Fruit fly (Drosophila melanogaster): ENCODE data around the gene CG42692.

Gene CG42692

DNA sequence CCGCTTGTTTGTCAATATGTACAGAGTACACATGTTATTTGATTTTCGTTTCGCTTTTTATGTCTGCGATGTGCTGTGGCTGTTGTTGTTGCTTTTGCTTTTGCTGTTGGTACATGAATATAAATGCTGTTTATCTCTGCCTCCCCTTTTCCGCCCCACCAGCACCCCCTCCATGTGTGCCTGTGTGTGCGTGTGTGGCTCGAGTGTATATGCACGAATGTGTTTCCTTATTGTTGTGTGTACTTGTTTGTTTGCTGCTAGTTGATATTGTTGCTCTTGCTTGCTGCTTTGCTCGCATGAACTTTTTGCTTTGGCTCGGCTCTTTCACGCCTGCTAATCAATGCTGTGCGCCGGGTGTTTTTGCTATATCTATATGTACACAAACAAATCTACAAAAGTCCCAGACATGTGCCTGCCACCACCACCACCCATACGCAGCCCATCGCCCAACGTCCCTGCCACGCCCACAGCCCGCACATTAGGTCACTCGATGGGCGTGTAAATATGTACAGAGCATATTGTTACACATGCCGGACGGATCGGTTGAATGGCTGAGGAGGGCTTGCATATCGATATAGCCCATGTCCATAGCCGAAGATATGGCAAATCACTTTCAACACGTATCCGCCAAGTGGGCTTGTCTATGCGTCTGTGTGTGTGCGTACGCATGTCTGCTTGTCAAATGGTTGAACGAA lies 16.3 kb downstream of the CG42692 start (continued):
- TF ChIP-seq Bgb (GFP tag; IDR thresholded peaks at IDR 0.05; ENCODE audit: partially characterized antibody) (peak; percentile 48; the same call in 1 of the 2 replicates), CG3065 (GFP tag; optimal IDR thresholded peaks at IDR 0.05) (peak; percentile 99), CG3838 (GFP tag; optimal IDR thresholded peaks at IDR 0.05) (peak; percentile 100), Asciz (GFP tag; optimal IDR thresholded peaks at IDR 0.05) (peak; percentile 100), br (optimal IDR thresholded peaks at IDR 0.05) (no peak), sens-2 (GFP tag; IDR thresholded peaks at IDR 0.05) (peak; percentile 98), B-H2 (GFP tag; optimal IDR thresholded peaks at IDR 0.05) (peak; percentile 99), phol (tag; optimal IDR thresholded peaks at IDR 0.05) (peak; percentile 74), abd-A (tag; optimal IDR thresholded peaks at IDR 0.05) (peak; percentile 99), Fer1 (GFP tag; optimal IDR thresholded peaks at IDR 0.05) (peak; percentile 99), CG1529 (GFP tag; optimal IDR thresholded peaks at IDR 0.05) (peak; percentile 100), bigmax (GFP tag; optimal IDR thresholded peaks at IDR 0.05) (peak; percentile 93), cas (GFP tag; IDR thresholded peaks at IDR 0.05) (peak; percentile 95), CG11093 (GFP tag; IDR thresholded peaks at IDR 0.05) (peak; percentile 97), CG2678 (tag; optimal IDR thresholded peaks at IDR 0.05) (peak; percentile 100), Myb (GFP tag; optimal IDR thresholded peaks at IDR 0.05) (peak; percentile 91), Drgx (GFP tag; IDR thresholded peaks at IDR 0.05) (peak; percentile 88), CG1832 (GFP tag; optimal IDR thresholded peaks at IDR 0.05) (no peak), pnt (GFP tag; optimal IDR thresholded peaks at IDR 0.05) (peak; percentile 99), Hmx (GFP tag; optimal IDR thresholded peaks at IDR 0.05) (peak; percentile 73), chif (GFP tag; optimal IDR thresholded peaks at IDR 0.05) (peak; percentile 99 to 100), run (tag; optimal IDR thresholded peaks at IDR 0.05) (peak; percentile 98), gt (GFP tag; IDR thresholded peaks at IDR 0.05) (peak; percentile 95), Med (GFP tag) (peak; percentile 100), Optix (GFP tag; IDR thresholded peaks at IDR 0.05) (peak; percentile 98), Elba2 (GFP tag; optimal IDR thresholded peaks at IDR 0.05) (peak; percentile 0), CG1647 (GFP tag; optimal IDR thresholded peaks at IDR 0.05) (peak; percentile 99), fru (optimal IDR thresholded peaks at IDR 0.05) (no peak), Lpt (GFP tag; optimal IDR thresholded peaks at IDR 0.05) (no peak), B-H1 (GFP tag; IDR thresholded peaks at IDR 0.05) (peak; percentile 98), gem (tag; optimal IDR thresholded peaks at IDR 0.05) (peak; percentile 99), tup (GFP tag; optimal IDR thresholded peaks at IDR 0.05) (peak; percentile 100), Ptx1 (GFP tag; IDR thresholded peaks at IDR 0.05) (peak; percentile 88), kah (GFP tag; optimal IDR thresholded peaks at IDR 0.05) (peak; percentile 98), CG18476 (GFP tag; optimal IDR thresholded peaks at IDR 0.05) (peak; percentile 98), CG2120 (GFP tag; optimal IDR thresholded peaks at IDR 0.05) (peak; percentile 95), esg (GFP tag; conservative IDR thresholded peaks at IDR 0.05) (peak; percentile 81), Hr51 (GFP tag; optimal IDR thresholded peaks at IDR 0.05) (peak; percentile 93 to 99), CG11247 (GFP tag; IDR thresholded peaks at IDR 0.05) (peak; percentile 99), CG32767 (GFP tag; IDR thresholded peaks at IDR 0.05) (peak; percentile 98), ham (GFP tag; IDR thresholded peaks at IDR 0.05) (peak; percentile 84; the same call in 1 of the 2 replicates), CG2202 (tag; optimal IDR thresholded peaks at IDR 0.05) (peak; percentile 100), gce (GFP tag; IDR thresholded peaks at IDR 0.05) (peak; percentile 100), CG6654 (GFP tag; optimal IDR thresholded peaks at IDR 0.05) (peak; percentile 94), klu (GFP tag; IDR thresholded peaks at IDR 0.05) (peak; percentile 93), Gug (GFP tag; IDR thresholded peaks at IDR 0.05) (peak; percentile 81; the same call in 2 of the 4 replicates), Trl (optimal IDR thresholded peaks at IDR 0.05) (peak in 1 of 2 experiments; percentile 69), Trl (GFP tag; optimal IDR thresholded peaks at IDR 0.05) (peak; percentile 100), CG7987 (GFP tag; optimal IDR thresholded peaks at IDR 0.05) (peak; percentile 100), Max (GFP tag; optimal IDR thresholded peaks at IDR 0.05) (peak; percentile 98), jing (GFP tag; optimal IDR thresholded peaks at IDR 0.05) (peak; percentile 98)
